Fruit fly (Drosophila melanogaster) whole organism, wandering third instar larva: ENCODE measurements around the gene CG5535.

Experiments
- Abd-B ChIP-seq: fragments of >200 bp; optimal IDR thresholded peaks from 2 replicates; lab custom pipeline; 2017; ENCODE audit warnings: missing biosample characterization, missing genetic modification characterization
- Jra ChIP-seq: sonication (Bioruptor generic); optimal IDR thresholded peaks from 2 replicates; lab custom pipeline; 2016; ENCODE audit warnings: missing biosample characterization, missing genetic modification characterization
- Mio ChIP-seq: sonication (Bioruptor generic); optimal IDR thresholded peaks from 2 replicates; lab custom pipeline; 2016; ENCODE audit warnings: missing biosample characterization, missing genetic modification characterization
- Myc ChIP-seq: fragments of >200 bp; optimal IDR thresholded peaks from 2 replicates; lab custom pipeline; 2017
- br ChIP-seq: fragments of 200-800 bp; sonication (Bioruptor generic); optimal IDR thresholded peaks from 2 replicates; lab custom pipeline; 2016; ENCODE audit warnings: missing biosample characterization, missing genetic modification characterization
- fru ChIP-seq: fragments of 200-800 bp; sonication (Bioruptor generic); optimal IDR thresholded peaks from 3 replicates; lab custom pipeline; 2016; ENCODE audit warnings: missing biosample characterization, mild to moderate bottlenecking, missing genetic modification characterization
- psq ChIP-seq: fragments of 200-800 bp; sonication (Bioruptor generic); optimal IDR thresholded peaks from 3 replicates; lab custom pipeline; 2017; ENCODE audit warnings: missing biosample characterization, mild to moderate bottlenecking, missing genetic modification characterization, moderate library complexity
- sage ChIP-seq: fragments of 200-800 bp; sonication (Bioruptor generic); optimal IDR thresholded peaks from 2 replicates; lab custom pipeline; 2016; ENCODE audit warnings: missing biosample characterization, mild to moderate bottlenecking, missing genetic modification characterization
- tai ChIP-seq: sonication (Bioruptor generic); optimal IDR thresholded peaks from 2 replicates; lab custom pipeline; 2016; ENCODE audit warnings: missing biosample characterization, missing genetic modification characterization
- usp ChIP-seq: fragments of >200 bp; optimal IDR thresholded peaks from 2 replicates; lab custom pipeline; 2017; ENCODE audit warnings: missing biosample characterization, missing genetic modification characterization

DNA sequence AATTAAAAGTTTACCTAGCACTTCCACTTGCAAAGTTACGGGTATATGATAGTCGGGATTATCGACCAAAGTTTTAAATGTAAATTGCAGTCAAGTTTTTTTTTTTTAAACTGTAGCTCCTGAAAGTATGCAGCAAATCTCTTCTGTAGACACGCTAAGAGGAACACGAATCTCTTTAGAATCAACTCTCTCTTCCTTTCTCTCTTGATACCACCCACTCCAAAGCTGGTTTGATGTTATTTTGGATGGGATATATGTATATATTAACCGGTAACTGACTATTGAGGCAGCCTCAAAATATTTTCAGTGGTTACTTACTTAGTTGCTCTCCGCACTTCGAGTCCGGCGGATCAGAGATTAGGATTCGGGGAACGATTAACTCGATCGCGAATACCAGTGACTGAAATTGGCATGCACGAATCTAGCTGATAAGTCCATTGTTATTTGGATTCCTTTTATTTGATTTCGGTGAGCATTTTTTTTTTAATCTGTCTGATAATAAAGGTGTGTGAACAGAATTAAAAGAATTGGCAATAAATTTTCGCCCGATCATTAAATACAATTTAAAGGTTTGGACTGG is 22.3 kb upstream of the CG5535 start, which contains the start of gene CG7408:
- TF ChIP-seq Myc (lab: Kevin White, UChicago) (peak; percentile 29), Abd-B (GFP tag; lab: Kevin White, UChicago) (no peak), Mio (GFP tag; lab: Kevin White, UChicago) (no peak), tai (GFP tag; lab: Kevin White, UChicago) (no peak), sage (GFP tag; lab: Kevin White, UChicago) (no peak), Jra (GFP tag; lab: Kevin White, UChicago) (no peak), fru (GFP tag; lab: Kevin White, UChicago) (peak; percentile 79), psq (GFP tag; lab: Kevin White, UChicago) (no peak), usp (GFP tag; lab: Kevin White, UChicago) (no peak), br (peak; percentile 24)
